Worm (Caenorhabditis elegans): Measurements from ENCODE around the gene dyf-18.

- TF ChIP-seq snpc-4 (GFP tag; optimal IDR thresholded peaks at IDR 0.05) (no peak), snpc-4 (tag; optimal IDR thresholded peaks at IDR 0.05) (no peak), nhr-179 (tag; optimal IDR thresholded peaks at IDR 0.05) (no peak), Y95B8A.8 (GFP tag; IDR thresholded peaks at IDR 0.05) (no peak), unc-62 (GFP tag; optimal IDR thresholded peaks at IDR 0.05) (no peak), C17E4.6 (GFP tag; IDR thresholded peaks at IDR 0.05) (no peak), repo-1 (tag; optimal IDR thresholded peaks at IDR 0.05) (no peak), tbp1 (GFP tag; optimal IDR thresholded peaks at IDR 0.05) (no peak), unc-130 (GFP tag; optimal IDR thresholded peaks at IDR 0.05) (no peak), F33H1.4 (GFP tag; IDR thresholded peaks at IDR 0.05) (no peak), dpl-1 (GFP tag; optimal IDR thresholded peaks at IDR 0.05) (no peak), hsf-1 (GFP tag; IDR thresholded peaks at IDR 0.05) (no peak)
Observed at ce11 chrIV:11754328-11754727, 46.6 kb downstream of the dyf-18 start, which contains the start of gene scl-18.
